Fruit fly (Drosophila melanogaster): ENCODE results near the gene CG42788.

Gene CG42788

DNA sequence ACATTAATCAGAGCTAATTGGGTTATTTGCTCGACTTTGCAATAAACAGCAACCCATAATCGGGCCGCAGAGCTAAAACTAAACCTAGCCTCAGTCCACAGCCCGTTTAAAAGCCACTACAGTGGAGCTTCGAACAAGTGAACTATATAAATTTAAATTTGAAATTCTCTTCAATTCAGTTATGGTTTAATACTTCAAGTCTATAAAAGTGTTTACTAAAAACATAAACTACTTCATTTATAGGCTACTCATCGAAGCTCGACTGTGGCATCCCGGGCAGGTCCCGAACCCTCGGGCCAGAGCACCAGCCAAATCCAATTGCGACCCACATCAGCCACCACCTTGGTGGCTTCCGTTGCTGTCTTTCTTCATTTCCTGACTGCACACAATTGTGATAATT is 21.6 kb downstream of the CG42788 start:
- no peak for TF ChIP-seq CG2199 (GFP tag; IDR thresholded peaks at IDR 0.05)
- TF ChIP-seq dmrt11E (tag; optimal IDR thresholded peaks at IDR 0.05), result peak; percentile 14
- no peak for TF ChIP-seq pnt (GFP tag; optimal IDR thresholded peaks at IDR 0.05)
- TF ChIP-seq CG1647 (GFP tag; optimal IDR thresholded peaks at IDR 0.05), result no peak
- TF ChIP-seq HLH4C (GFP tag; IDR thresholded peaks at IDR 0.05; ENCODE audit: partially characterized antibody), result no peak
- peak in 1 of 2 experiments; percentile 10 for TF ChIP-seq bsh (GFP tag; optimal IDR thresholded peaks at IDR 0.05)
- TF ChIP-seq Med (GFP tag), result peak; percentile 47
- TF ChIP-seq row (GFP tag; IDR thresholded peaks at IDR 0.05), result peak; percentile 36; the same call in 1 of the 3 replicates
- no peak for TF ChIP-seq tin (GFP tag; optimal IDR thresholded peaks at IDR 0.05)
- peak; percentile 1 for TF ChIP-seq CG1603 (tag; optimal IDR thresholded peaks at IDR 0.05)
- TF ChIP-seq sens (GFP tag), result peak; percentile 72
- TF ChIP-seq tup (GFP tag; optimal IDR thresholded peaks at IDR 0.05), result no peak
- TF ChIP-seq CG31365 (tag; optimal IDR thresholded peaks at IDR 0.05), result no peak
- peak; percentile 20 for TF ChIP-seq dmrt99B (tag; optimal IDR thresholded peaks at IDR 0.05)
- TF ChIP-seq Drgx (GFP tag; IDR thresholded peaks at IDR 0.05), result peak; percentile 52; the same call in 1 of the 2 replicates
- TF ChIP-seq unpg (GFP tag; optimal IDR thresholded peaks at IDR 0.05), result no peak
- peak; percentile 11 for TF ChIP-seq Ets65A (GFP tag)
- peak; percentile 7 for TF ChIP-seq gem (tag; optimal IDR thresholded peaks at IDR 0.05)
- TF ChIP-seq z (GFP tag; IDR thresholded peaks at IDR 0.05), result no peak
- TF ChIP-seq grau (tag; optimal IDR thresholded peaks at IDR 0.05), result peak; percentile 59
- TF ChIP-seq CG7987 (GFP tag; optimal IDR thresholded peaks at IDR 0.05), result no peak
- no peak for TF ChIP-seq ken (GFP tag; IDR thresholded peaks at IDR 0.05)
- TF ChIP-seq chinmo (GFP tag; IDR thresholded peaks at IDR 0.05; ENCODE audit: partially characterized antibody), result 0 out of 4 replicates have a peak, but pooled peaks have one; percentile 35
- peak; percentile 23 for TF ChIP-seq CG11504 (tag; optimal IDR thresholded peaks at IDR 0.05)
- 0 out of 2 replicates have a peak, but pooled peaks have one; percentile 28 for TF ChIP-seq slbo (GFP tag; IDR thresholded peaks at IDR 0.05)
- TF ChIP-seq CG12659 (GFP tag; optimal IDR thresholded peaks at IDR 0.05), result no peak
- TF ChIP-seq CG11696 (GFP tag; IDR thresholded peaks at IDR 0.05), result no peak
- TF ChIP-seq vvl (GFP tag; IDR thresholded peaks at IDR 0.05), result 0 out of 2 replicates have a peak, but pooled peaks have one; percentile 14
- peak; percentile 6 for TF ChIP-seq CG18599 (GFP tag; optimal IDR thresholded peaks at IDR 0.05)
- no peak for TF ChIP-seq CG33213 (GFP tag; optimal IDR thresholded peaks at IDR 0.05)
- no peak for TF ChIP-seq CG6175 (GFP tag; IDR thresholded peaks at IDR 0.05)
- TF ChIP-seq CG14441 (GFP tag; IDR thresholded peaks at IDR 0.05), result 0 out of 2 replicates have a peak, but pooled peaks have one; percentile 27
- peak; percentile 20; the same call in 1 of the 2 replicates for TF ChIP-seq sisA (GFP tag; IDR thresholded peaks at IDR 0.05)
- no peak for TF ChIP-seq pfk (GFP tag; optimal IDR thresholded peaks at IDR 0.05)
- TF ChIP-seq Sox102F (GFP tag; optimal IDR thresholded peaks at IDR 0.05), result peak; percentile 15
- no peak for TF ChIP-seq CG9727 (GFP tag; optimal IDR thresholded peaks at IDR 0.05)
- TF ChIP-seq CG30403 (GFP tag; optimal IDR thresholded peaks at IDR 0.05), result no peak
- no peak for TF ChIP-seq jing (GFP tag; optimal IDR thresholded peaks at IDR 0.05)
- no peak for TF ChIP-seq slou (GFP tag; optimal IDR thresholded peaks at IDR 0.05)

DNA sequence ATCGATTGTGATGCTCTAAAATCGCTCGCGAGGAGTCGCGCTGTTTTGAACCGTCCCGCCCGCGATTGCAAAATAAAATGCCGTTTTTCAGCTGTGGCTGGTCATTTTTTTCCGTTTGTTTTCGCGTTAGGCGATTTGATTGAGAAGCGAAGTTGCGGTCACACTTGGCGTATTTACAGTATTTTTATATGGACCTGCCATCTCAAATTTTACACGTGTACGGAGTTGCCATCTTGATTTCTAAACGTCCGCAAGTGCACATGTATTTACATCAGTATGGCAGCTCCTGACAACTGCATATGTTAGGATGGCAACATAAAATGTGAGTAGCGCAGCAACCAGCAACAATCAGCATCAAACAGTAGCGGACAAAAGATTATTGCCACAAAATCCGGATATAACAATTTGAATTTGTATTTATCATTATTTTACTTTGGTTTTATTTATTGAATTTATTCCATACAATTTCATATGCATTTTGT is 36.1 kb downstream of the CG42788 start, which contains the start of gene CG6966:
Gene CG6966, minus strand, starts transcription at position 82 of the 482 bp plus-strand sequence.
- TF ChIP-seq maf-S (GFP tag; optimal IDR thresholded peaks at IDR 0.05), result peak; percentile 97
- peak; percentile 93 for TF ChIP-seq CG8290 (GFP tag; optimal IDR thresholded peaks at IDR 0.05)
- TF ChIP-seq CG8290 (tag; optimal IDR thresholded peaks at IDR 0.05), result peak; percentile 80 to 99
- TF ChIP-seq CG30403 (GFP tag; optimal IDR thresholded peaks at IDR 0.05), result peak; percentile 93
- TF ChIP-seq Taf1 (GFP tag; IDR thresholded peaks at IDR 0.05), result no peak
- peak; percentile 95 for TF ChIP-seq trh (GFP tag; optimal IDR thresholded peaks at IDR 0.05)
- TF ChIP-seq ap (GFP tag; IDR thresholded peaks at IDR 0.05), result no peak
- TF ChIP-seq grn (GFP tag; optimal IDR thresholded peaks at IDR 0.05), result peak; percentile 86
- no peak for TF ChIP-seq HLH3B (GFP tag; IDR thresholded peaks at IDR 0.05)
- TF ChIP-seq HLHmδ (GFP tag; optimal IDR thresholded peaks at IDR 0.05), result peak; percentile 91
- TF ChIP-seq fu2 (GFP tag; optimal IDR thresholded peaks at IDR 0.05), result peak; percentile 96
- TF ChIP-seq CHES-1-like (GFP tag; optimal IDR thresholded peaks at IDR 0.05), result peak; percentile 97
- no peak for TF ChIP-seq sob (GFP tag; IDR thresholded peaks at IDR 0.05)
- TF ChIP-seq Asciz (GFP tag; optimal IDR thresholded peaks at IDR 0.05), result peak; percentile 87
- peak; percentile 82 for TF ChIP-seq nerfin-1 (tag; optimal IDR thresholded peaks at IDR 0.05)
